Worm (Caenorhabditis elegans): Measurements from ENCODE around the gene mma-1.

ce11 chrV:12548830-12549229, 47.3 kb downstream of the mma-1 start:
- TF ChIP-seq pha-4 (GFP tag; IDR thresholded peaks at IDR 0.05) = no peak
- no peak for TF ChIP-seq pha-4 (tag; optimal IDR thresholded peaks at IDR 0.05)
- TF ChIP-seq R02D3.7 (tag; optimal IDR thresholded peaks at IDR 0.05) = no peak
- TF ChIP-seq zfp-3 (GFP tag; conservative IDR thresholded peaks at IDR 0.05) = peak; percentile 74; the same call in 1 of the 2 replicates
- TF ChIP-seq nhr-76 (tag; optimal IDR thresholded peaks at IDR 0.05) = no peak
- peak; percentile 55 for TF ChIP-seq nhr-28 (tag; optimal IDR thresholded peaks at IDR 0.05)
- no peak for TF ChIP-seq unc-62 (GFP tag; optimal IDR thresholded peaks at IDR 0.05 in 1 of 2)
- no peak for TF ChIP-seq unc-62 (tag; optimal IDR thresholded peaks at IDR 0.05)
- TF ChIP-seq spr-1 (tag; optimal IDR thresholded peaks at IDR 0.05) = no peak
- no peak for TF ChIP-seq lin-29 (GFP tag; IDR thresholded peaks at IDR 0.05)
- no peak for TF ChIP-seq duxl-1 (tag; optimal IDR thresholded peaks at IDR 0.05; ENCODE audit: poor library complexity)
- no peak for TF ChIP-seq lin-1 (GFP tag; IDR thresholded peaks at IDR 0.05)

Data from whole organism, L4 larva.